Worm (Caenorhabditis elegans): ENCODE measurements around the gene aakb-2.
"Not testable (repeated sequence)": the region's sequence is repeated elsewhere in the genome, so short reads cannot be mapped to it uniquely, and the experiment has no call there.

Gene aakb-2

DNA sequence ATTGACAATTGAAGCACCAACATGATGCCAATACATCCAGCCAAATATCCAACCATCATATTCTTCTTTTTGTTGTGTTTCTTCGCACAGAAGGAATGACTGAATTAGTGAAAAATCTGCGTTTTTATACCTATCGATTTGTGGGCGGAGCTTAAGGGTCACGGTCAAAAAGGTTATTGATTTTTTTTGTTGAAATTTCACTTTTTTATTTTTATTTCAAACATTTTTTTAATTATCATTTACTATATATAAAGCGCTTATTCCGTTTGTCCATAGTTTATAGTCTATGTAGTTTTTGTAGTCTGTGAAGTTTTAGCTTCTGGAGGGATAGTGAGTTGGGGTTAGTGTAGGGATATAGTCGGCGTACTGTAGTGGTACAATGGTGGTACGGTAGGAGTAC is 12.9 kb upstream of the aakb-2 start, which contains the start of gene Y47D3A.13:
Gene Y47D3A.13 (minus strand): TSS at position 101 of the 400 bp plus-strand sequence.
- not testable (repeated sequence) for TF ChIP-seq fkh-2, skn-1, daf-12 (tag; optimal IDR thresholded peaks at IDR 0.05)

DNA sequence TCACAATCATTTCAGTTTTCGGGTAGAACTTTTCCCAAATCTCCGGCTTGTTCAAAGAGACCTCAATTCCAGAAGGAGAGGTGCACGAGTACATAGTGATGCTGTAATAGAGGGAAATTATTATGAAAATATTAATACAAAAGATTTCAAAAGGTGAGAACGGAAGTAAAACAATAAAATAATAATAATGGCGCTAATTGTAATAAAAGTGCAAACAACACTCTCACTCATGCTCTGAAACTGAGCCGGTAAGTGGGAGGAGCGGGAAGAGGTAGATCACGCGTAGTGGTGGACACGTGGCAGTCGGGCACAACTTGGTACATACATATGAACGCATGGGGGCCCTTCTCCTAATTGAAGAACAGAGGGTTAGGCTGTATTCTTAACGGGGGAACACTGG is 9.9 kb upstream of the aakb-2 start, which contains the start of gene tbx-37:
Gene tbx-37 (minus strand): TSS at position 101 of the 400 bp plus-strand sequence.
- TF ChIP-seq daf-12 (tag; optimal IDR thresholded peaks at IDR 0.05) (no peak), fkh-2 (tag; optimal IDR thresholded peaks at IDR 0.05) (no peak), nhr-43 (tag; optimal IDR thresholded peaks at IDR 0.05; ENCODE audit: poor library complexity, severe bottlenecking) (no peak), mdl-1 (tag; optimal IDR thresholded peaks at IDR 0.05) (no peak), zag-1 (tag; optimal IDR thresholded peaks at IDR 0.05) (no peak), ztf-4 (tag; optimal IDR thresholded peaks at IDR 0.05) (no peak), ceh-9 (tag; optimal IDR thresholded peaks at IDR 0.05) (no peak), lsy-12 (tag; optimal IDR thresholded peaks at IDR 0.05) (no peak), ama-1 (optimal IDR thresholded peaks at IDR 0.05) (no peak), skn-1 (tag; optimal IDR thresholded peaks at IDR 0.05) (no peak)

DNA sequence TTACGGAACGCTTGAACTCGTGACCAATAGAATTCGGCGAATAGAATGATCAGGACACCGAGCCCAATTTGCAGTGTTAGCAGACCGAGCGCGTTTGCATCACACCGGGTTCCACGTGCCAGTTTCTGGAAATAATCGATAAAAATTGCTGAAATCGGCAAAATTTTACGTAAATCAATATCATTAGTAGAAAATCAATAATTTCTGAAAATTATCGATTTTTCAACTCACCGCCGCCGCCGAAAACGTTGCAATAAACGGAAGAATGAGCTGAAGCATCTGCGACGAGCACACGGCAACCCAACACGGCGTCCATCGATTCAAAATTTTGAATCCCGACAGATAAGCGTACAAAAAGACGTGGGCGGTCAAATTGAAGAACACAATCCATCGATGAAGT is 6.4 kb upstream of the aakb-2 start:
- TF ChIP-seq ceh-28 (tag; optimal IDR thresholded peaks at IDR 0.05) (peak; percentile 38), nhr-76 (tag; optimal IDR thresholded peaks at IDR 0.05) (no peak)

DNA sequence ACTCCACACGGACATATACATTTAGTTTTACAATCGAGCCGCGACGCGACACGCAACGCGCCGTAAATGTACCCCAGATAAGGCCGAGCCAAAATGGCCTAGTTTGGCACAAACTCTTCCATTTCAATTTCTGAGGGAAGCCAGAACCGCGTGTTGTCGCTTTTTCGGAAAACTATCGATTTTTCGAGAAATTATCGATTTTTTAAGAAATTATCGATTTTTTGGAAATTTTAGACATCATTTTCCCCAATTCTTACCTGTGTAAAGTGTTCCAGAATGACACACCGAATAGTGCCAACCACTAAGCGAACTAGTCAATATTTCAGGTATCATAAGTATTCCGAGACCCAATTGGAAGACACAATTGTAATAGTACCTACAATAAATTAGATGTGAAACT is 5.5 kb upstream of the aakb-2 start:
- peak; percentile 31 for TF ChIP-seq ceh-28 (tag; optimal IDR thresholded peaks at IDR 0.05)
- no peak for TF ChIP-seq daf-12 (tag; optimal IDR thresholded peaks at IDR 0.05)
- no peak for TF ChIP-seq aly-2 (tag; optimal IDR thresholded peaks at IDR 0.05)
- no peak for TF ChIP-seq jun-1 (tag; optimal IDR thresholded peaks at IDR 0.05)
- no peak for TF ChIP-seq ceh-82 (tag; optimal IDR thresholded peaks at IDR 0.05)
- TF ChIP-seq sea-2 (GFP tag; optimal IDR thresholded peaks at IDR 0.05), result no peak

DNA sequence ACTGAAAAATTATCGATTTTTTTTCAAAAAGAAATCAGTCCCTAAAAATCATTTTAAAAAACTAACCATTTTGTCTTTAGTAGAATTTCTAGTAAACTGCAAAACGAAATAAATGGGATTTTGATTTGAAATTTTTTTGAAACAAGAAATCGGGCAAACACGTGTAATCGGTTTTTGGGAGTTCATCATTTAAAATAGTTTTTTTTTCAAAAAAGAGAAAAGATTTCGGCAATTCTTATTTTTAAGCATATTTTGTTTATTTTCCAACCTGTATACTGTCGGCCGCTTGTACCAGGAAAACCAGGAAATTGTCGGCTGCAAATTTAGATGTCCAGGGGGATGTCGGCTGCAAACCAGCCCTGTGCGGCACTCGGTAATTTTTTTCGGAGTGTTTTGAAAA is 5.0 kb upstream of the aakb-2 start, which contains the start of gene elo-8:
Gene elo-8 (minus strand): TSS at position 101 of the 400 bp plus-strand sequence.
- TF ChIP-seq fkh-10 (GFP tag; optimal IDR thresholded peaks at IDR 0.05), result no peak
- no peak for TF ChIP-seq fkh-2 (tag; optimal IDR thresholded peaks at IDR 0.05)
- no peak for TF ChIP-seq ztf-4 (tag; optimal IDR thresholded peaks at IDR 0.05)
- no peak for TF ChIP-seq nhr-23 (tag; optimal IDR thresholded peaks at IDR 0.05)
- TF ChIP-seq mml-1 (tag; optimal IDR thresholded peaks at IDR 0.05), result no peak
- no peak for TF ChIP-seq lsy-12 (tag; optimal IDR thresholded peaks at IDR 0.05)
- TF ChIP-seq daf-12 (tag; optimal IDR thresholded peaks at IDR 0.05), result no peak
- no peak for TF ChIP-seq lin-15B (tag; optimal IDR thresholded peaks at IDR 0.05)
- TF ChIP-seq nhr-43 (tag; optimal IDR thresholded peaks at IDR 0.05; ENCODE audit: poor library complexity, severe bottlenecking), result no peak
- TF ChIP-seq elt-2 (tag; optimal IDR thresholded peaks at IDR 0.05), result no peak

DNA sequence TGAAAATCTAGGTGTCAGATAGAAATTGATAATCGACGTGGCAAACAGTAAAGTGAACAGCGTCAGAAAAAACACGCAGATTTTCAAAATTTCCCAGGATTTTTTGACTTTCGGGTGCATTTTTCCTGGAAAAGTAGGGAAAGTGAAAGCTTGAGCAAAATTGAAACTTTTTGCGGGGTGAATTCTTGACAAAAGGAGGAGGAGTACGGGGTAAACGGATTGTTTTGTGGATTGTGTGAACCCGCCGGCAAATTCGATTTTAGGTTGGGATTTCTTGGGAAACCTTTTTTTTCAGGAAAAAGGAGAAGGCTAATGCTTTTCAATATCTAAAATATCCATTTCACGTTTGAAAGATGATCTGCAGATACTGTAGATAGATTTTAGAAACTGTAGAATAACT is 2.2 kb upstream of the aakb-2 start, which contains the start of gene Y47D3A.34:
Gene Y47D3A.34 (minus strand): TSS at position 120 of the 400 bp plus-strand sequence.
- TF ChIP-seq sea-2 (GFP tag; optimal IDR thresholded peaks at IDR 0.05), result no peak
- no peak for TF ChIP-seq skn-1 (tag; optimal IDR thresholded peaks at IDR 0.05)
- TF ChIP-seq ZK546.5 (tag; optimal IDR thresholded peaks at IDR 0.05), result no peak
- no peak for TF ChIP-seq elt-1 (tag; optimal IDR thresholded peaks at IDR 0.05)
- peak; percentile 85 for TF ChIP-seq fkh-10 (GFP tag; optimal IDR thresholded peaks at IDR 0.05)
- no peak for TF ChIP-seq nhr-43 (tag; optimal IDR thresholded peaks at IDR 0.05; ENCODE audit: poor library complexity, severe bottlenecking)
- no peak for TF ChIP-seq elt-2 (tag; optimal IDR thresholded peaks at IDR 0.05)

DNA sequence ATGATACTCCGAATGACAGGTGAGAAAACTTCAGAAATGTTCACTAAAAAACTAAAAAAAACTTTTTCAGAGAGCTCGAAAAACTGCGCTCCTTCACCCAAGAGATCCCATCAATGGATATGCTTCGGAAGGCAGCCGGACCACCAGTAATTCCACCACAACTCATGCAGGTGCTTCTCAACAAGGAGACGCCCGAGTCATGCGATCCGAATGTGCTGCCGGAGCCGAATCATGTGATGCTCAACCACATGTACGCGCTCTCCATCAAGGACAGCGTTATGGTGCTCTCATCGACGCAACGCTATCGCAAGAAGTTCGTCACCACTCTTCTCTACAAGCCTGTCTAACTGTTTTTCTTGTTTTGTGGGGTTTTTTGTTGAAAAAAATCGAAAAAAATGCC is 798 bp downstream of the aakb-2 start:
- TF ChIP-seq egl-5 (tag; optimal IDR thresholded peaks at IDR 0.05) (no peak), lin-15B (tag; optimal IDR thresholded peaks at IDR 0.05) (no peak), skn-1 (tag; optimal IDR thresholded peaks at IDR 0.05) (no peak), nhr-237 (tag; optimal IDR thresholded peaks at IDR 0.05) (no peak)

DNA sequence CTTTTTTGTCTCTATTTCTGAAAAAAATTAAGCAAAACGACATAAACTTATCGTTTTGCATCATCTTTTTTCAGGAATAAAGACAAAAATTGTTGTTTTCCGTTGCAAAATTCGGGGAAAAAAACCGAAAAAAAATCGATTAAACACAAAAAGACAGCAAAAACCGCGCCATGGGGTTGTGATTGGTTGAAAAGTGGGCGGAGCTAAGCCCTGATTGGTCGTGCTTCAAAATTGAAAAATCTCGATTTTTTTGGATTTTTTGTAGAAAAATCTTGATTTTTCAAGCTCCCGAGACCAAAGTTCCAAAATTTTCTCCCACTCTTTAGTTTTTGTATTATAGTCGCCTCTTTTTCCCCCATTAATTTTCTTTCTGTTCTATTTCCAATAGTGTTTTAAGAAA is 1.4 kb downstream of the aakb-2 start:
- TF ChIP-seq mdl-1 (tag; optimal IDR thresholded peaks at IDR 0.05) (no peak), nfya-1 (tag; optimal IDR thresholded peaks at IDR 0.05; ENCODE audit: insufficient read depth) (peak; percentile 87)
